Fruit fly (Drosophila melanogaster) whole organism, wandering third instar larva: Measurements from ENCODE around the gene CG45101.

Experiments
- Abd-B ChIP-seq: fragments of >200 bp; optimal IDR thresholded peaks from 2 replicates; lab custom pipeline; 2017; ENCODE audit warnings: missing biosample characterization, missing genetic modification characterization
- Dfd ChIP-seq: fragments of >200 bp; optimal IDR thresholded peaks from 2 replicates; lab custom pipeline; 2017; ENCODE audit warnings: missing biosample characterization, missing genetic modification characterization
- Hnf4 ChIP-seq: fragments of 200-800 bp; sonication (Bioruptor generic); optimal IDR thresholded peaks from 2 replicates; lab custom pipeline; 2016; ENCODE audit warnings: missing biosample characterization, mild to moderate bottlenecking, missing genetic modification characterization
- Myc ChIP-seq: fragments of >200 bp; optimal IDR thresholded peaks from 2 replicates; lab custom pipeline; 2017
- dsf ChIP-seq: sonication (Bioruptor generic); optimal IDR thresholded peaks from 2 replicates; lab custom pipeline; 2016; ENCODE audit warnings: missing biosample characterization, missing genetic modification characterization, borderline replicate concordance
- foxo ChIP-seq, 2 experiments: fragments of 200-800 bp; sonication (Bioruptor generic); optimal IDR thresholded peaks; 2 replicates in 1 of 2; 3 replicates in 1 of 2; lab custom pipeline; 2016 to 2017; ENCODE audit warnings: missing biosample characterization in 2 of 2, missing genetic modification characterization in 2 of 2
- h ChIP-seq: fragments of 200-800 bp; sonication (Bioruptor generic); optimal IDR thresholded peaks from 3 replicates; lab custom pipeline; 2016; ENCODE audit warnings: missing biosample characterization, mild to moderate bottlenecking, missing genetic modification characterization
- pan ChIP-seq: fragments of >200 bp; optimal IDR thresholded peaks from 2 replicates; lab custom pipeline; 2017
- psq ChIP-seq: fragments of 200-800 bp; sonication (Bioruptor generic); optimal IDR thresholded peaks from 3 replicates; lab custom pipeline; 2017; ENCODE audit warnings: missing biosample characterization, mild to moderate bottlenecking, missing genetic modification characterization, moderate library complexity
- sv ChIP-seq: fragments of 200-800 bp; sonication (Bioruptor generic); optimal IDR thresholded peaks from 3 replicates; lab custom pipeline; 2016; ENCODE audit warnings: missing biosample characterization, missing genetic modification characterization

- TF ChIP-seq dsf (GFP tag; lab: Kevin White, UChicago) (no peak), Myc (lab: Kevin White, UChicago) (no peak), Dfd (GFP tag; lab: Kevin White, UChicago) (no peak), sv (GFP tag; lab: Kevin White, UChicago) (no peak), psq (GFP tag; lab: Kevin White, UChicago) (no peak), h (no peak), Hnf4 (GFP tag; lab: Kevin White, UChicago) (no peak), pan (no peak), Abd-B (GFP tag; lab: Kevin White, UChicago) (no peak), foxo (GFP tag; optimal IDR thresholded peaks at IDR 0.05; lab: Kevin White, UChicago) (no peak)
Measured at dm6 chr3L:11069764-11070163, 5.0 kb downstream of the CG45101 start, which contains the start of gene CG6310.
